Worm (Caenorhabditis elegans) whole organism, L4/young adult: Measurements from ENCODE around the gene kel-3.

Experiments used
- W03F9.2 ChIP-seq: fragments of 150-350 bp; optimal IDR thresholded peaks from 2 replicates; lab custom pipeline; 2014; ENCODE audit warnings: missing biosample characterization, missing genetic modification characterization
- dao-5 ChIP-seq: sonication (generic microtip); optimal IDR thresholded peaks from 2 replicates; lab custom pipeline; 2016; ENCODE audit warnings: missing genotype, missing genetic modification characterization, moderate library complexity, missing compliant biosample characterization
- him-1 ChIP-seq: sonication (generic microtip); optimal IDR thresholded peaks from 2 replicates; lab custom pipeline; 2016; ENCODE audit warnings: missing genotype, missing genetic modification reagents, missing genetic modification characterization, missing compliant biosample characterization

- TF ChIP-seq him-1 (tag; lab: Kevin White, UChicago) (no peak), dao-5 (no peak), W03F9.2 (no peak)
These were observed 38.6 kb upstream of the kel-3 start, which contains the start of gene cope-1 for ce11 chrIII:13426036-13426435.
